Fruit fly (Drosophila melanogaster) whole organism, embryonic: ENCODE data around the gene CG12020.

Experiments used
- CG1602 ChIP-seq: fragments of 200-800 bp; sonication (Bioruptor generic); optimal IDR thresholded peaks from 3 replicates; lab custom pipeline; 2016; ENCODE audit warnings: missing biosample characterization, missing genetic modification characterization
- CG3995 ChIP-seq: fragments of 200-800 bp; sonication (Bioruptor generic); optimal IDR thresholded peaks from 3 replicates; lab custom pipeline; 2016; ENCODE audit warnings: missing biosample characterization, missing genetic modification characterization
- NK7.1 ChIP-seq: fragments of 200-800 bp; sonication (Bioruptor generic); optimal IDR thresholded peaks from 3 replicates; lab custom pipeline; 2016; ENCODE audit warnings: missing biosample characterization, missing genetic modification characterization
- Six4 ChIP-seq: fragments of 200-800 bp; sonication (Bioruptor generic); optimal IDR thresholded peaks from 2 replicates; lab custom pipeline; 2016; ENCODE audit warnings: missing biosample characterization, missing genetic modification characterization
- Sox102F ChIP-seq: fragments of 200-800 bp; sonication (Bioruptor generic); optimal IDR thresholded peaks from 2 replicates; lab custom pipeline; 2018; ENCODE audit warnings: missing biosample characterization, mild to moderate bottlenecking, missing genetic modification characterization, moderate library complexity
- Ssrp ChIP-seq: fragments of 200-800 bp; sonication (Bioruptor generic); optimal IDR thresholded peaks from 2 replicates; lab custom pipeline; 2018; ENCODE audit warnings: missing biosample characterization, mild to moderate bottlenecking, missing genetic modification characterization, moderate library complexity
- Usf ChIP-seq: fragments of 200-800 bp; sonication (Bioruptor generic); optimal IDR thresholded peaks from 2 replicates; lab custom pipeline; 2017; ENCODE audit warnings: missing genotype, missing biosample characterization, missing genetic modification characterization
- en ChIP-seq: fragments of 200-800 bp; sonication (Bioruptor generic); optimal IDR thresholded peaks from 2 replicates; lab custom pipeline; 2016; ENCODE audit warnings: missing biosample characterization, missing genetic modification characterization

- TF ChIP-seq NK7.1 (GFP tag; lab: Kevin White, UChicago) (no peak), Sox102F (GFP tag; lab: Kevin White, UChicago) (no peak), Usf (GFP tag; lab: Kevin White, UChicago) (no peak), en (GFP tag; lab: Kevin White, UChicago) (no peak), Ssrp (no peak), CG3995 (GFP tag; lab: Kevin White, UChicago) (no peak), Six4 (GFP tag; lab: Kevin White, UChicago) (no peak), CG1602 (GFP tag; lab: Kevin White, UChicago) (no peak)
Measured at dm6 chr3L:1784092-1784491, 13.0 kb upstream of the CG12020 start.
